Fruit fly (Drosophila melanogaster): ENCODE results near the gene Skel.
A peak's percentile ranks its signal among the peaks of the same experiment; 100 is the strongest.

Skel gene

DNA sequence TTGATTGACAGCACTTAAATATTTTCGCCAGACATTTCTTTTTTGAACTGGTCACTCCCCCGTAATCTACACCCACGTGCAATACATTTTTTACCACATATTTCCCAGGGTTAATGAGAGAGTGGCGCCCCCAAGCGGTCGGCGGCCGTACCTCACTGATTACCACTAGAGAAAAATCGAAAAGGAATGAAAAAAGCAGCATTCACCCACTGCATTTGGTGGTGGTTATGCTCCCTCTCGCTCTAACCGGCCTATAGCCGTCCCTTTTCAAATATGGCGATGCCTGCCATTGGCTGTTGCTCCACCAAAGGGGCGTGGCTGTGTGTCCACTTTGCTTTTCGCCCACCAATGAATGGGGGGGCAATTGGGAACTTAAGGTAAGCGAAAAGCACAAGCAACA, 21.8 kb upstream of the Skel start (continued):
- TF ChIP-seq CG8632 (GFP tag; optimal IDR thresholded peaks at IDR 0.05) (no peak), CG3032 (tag; optimal IDR thresholded peaks at IDR 0.05) (peak; percentile 63), salr (GFP tag; optimal IDR thresholded peaks at IDR 0.05) (peak; percentile 19 to 28), Met (GFP tag; optimal IDR thresholded peaks at IDR 0.05) (peak; percentile 52), CG8319 (GFP tag; optimal IDR thresholded peaks at IDR 0.05) (peak; percentile 23), CG6276 (GFP tag; optimal IDR thresholded peaks at IDR 0.05) (peak; percentile 41), CG10669 (GFP tag; optimal IDR thresholded peaks at IDR 0.05) (peak; percentile 54), Sox14 (GFP tag; optimal IDR thresholded peaks at IDR 0.05) (peak; percentile 40), CG34406 (GFP tag; optimal IDR thresholded peaks at IDR 0.05) (peak; percentile 34), achi (GFP tag; optimal IDR thresholded peaks at IDR 0.05) (no peak), CG6792 (GFP tag; optimal IDR thresholded peaks at IDR 0.05) (no peak), dsx (GFP tag; optimal IDR thresholded peaks at IDR 0.05; ENCODE audit: poor library complexity, severe bottlenecking) (peak; percentile 9), acj6 (GFP tag; optimal IDR thresholded peaks at IDR 0.05) (peak; percentile 33), CG6163 (GFP tag; IDR thresholded peaks at IDR 0.05) (peak; percentile 84), CG31627 (GFP tag; optimal IDR thresholded peaks at IDR 0.05) (no peak), fd59A (GFP tag; optimal IDR thresholded peaks at IDR 0.05) (peak; percentile 40), CG32006 (GFP tag; optimal IDR thresholded peaks at IDR 0.05) (peak; percentile 45)

- TF ChIP-seq topi (GFP tag; optimal IDR thresholded peaks at IDR 0.05) (no peak), eg (GFP tag; IDR thresholded peaks at IDR 0.05) (no peak), CG8319 (GFP tag; optimal IDR thresholded peaks at IDR 0.05) (no peak)
These were observed 18.8 kb upstream of the Skel start for dm6 chr3R:10667964-10668363.

- TF ChIP-seq salr (GFP tag; optimal IDR thresholded peaks at IDR 0.05) (no peak), CG8119 (GFP tag; IDR thresholded peaks at IDR 0.05) (no peak), Hr39 (GFP tag; optimal IDR thresholded peaks at IDR 0.05) (peak; percentile 36), Hr38 (GFP tag; optimal IDR thresholded peaks at IDR 0.05) (no peak), CG31627 (GFP tag; optimal IDR thresholded peaks at IDR 0.05) (peak; percentile 14), CG3919 (GFP tag; optimal IDR thresholded peaks at IDR 0.05) (no peak), CG10631 (GFP tag; optimal IDR thresholded peaks at IDR 0.05) (peak; percentile 3), eg (GFP tag; IDR thresholded peaks at IDR 0.05) (no peak), CG6808 (GFP tag; optimal IDR thresholded peaks at IDR 0.05) (no peak), Lpt (GFP tag; optimal IDR thresholded peaks at IDR 0.05) (no peak), CG8632 (GFP tag; optimal IDR thresholded peaks at IDR 0.05) (no peak), pdm3 (GFP tag; optimal IDR thresholded peaks at IDR 0.05) (no peak), fd59A (GFP tag; optimal IDR thresholded peaks at IDR 0.05) (no peak), Sox14 (GFP tag; optimal IDR thresholded peaks at IDR 0.05) (no peak), dsx (GFP tag; optimal IDR thresholded peaks at IDR 0.05; ENCODE audit: poor library complexity, severe bottlenecking) (peak; percentile 25), CG6792 (GFP tag; optimal IDR thresholded peaks at IDR 0.05) (no peak), Hr4 (GFP tag; optimal IDR thresholded peaks at IDR 0.05) (no peak), Eip75B (GFP tag; optimal IDR thresholded peaks at IDR 0.05) (peak; percentile 4), Smox (GFP tag; optimal IDR thresholded peaks at IDR 0.05) (peak; percentile 10), acj6 (GFP tag; optimal IDR thresholded peaks at IDR 0.05) (no peak), Eip93F (GFP tag; optimal IDR thresholded peaks at IDR 0.05) (no peak), CG6163 (GFP tag; IDR thresholded peaks at IDR 0.05) (no peak), fd85E (GFP tag; optimal IDR thresholded peaks at IDR 0.05) (no peak), CG6276 (GFP tag; optimal IDR thresholded peaks at IDR 0.05) (no peak), achi (GFP tag; optimal IDR thresholded peaks at IDR 0.05) (no peak), CG1621 (tag; optimal IDR thresholded peaks at IDR 0.05) (no peak), CG4318 (GFP tag; optimal IDR thresholded peaks at IDR 0.05) (no peak), vri (GFP tag; optimal IDR thresholded peaks at IDR 0.05) (no peak), CG32006 (GFP tag; optimal IDR thresholded peaks at IDR 0.05) (no peak), CG11902 (GFP tag; optimal IDR thresholded peaks at IDR 0.05) (no peak), Met (GFP tag; optimal IDR thresholded peaks at IDR 0.05) (peak; percentile 43), OdsH (GFP tag; optimal IDR thresholded peaks at IDR 0.05) (peak; percentile 11), fkh (GFP tag; optimal IDR thresholded peaks at IDR 0.05) (no peak), cyc (GFP tag; optimal IDR thresholded peaks at IDR 0.05) (peak; percentile 15), CG11294 (GFP tag; IDR thresholded peaks at IDR 0.05) (no peak), CG16779 (tag; optimal IDR thresholded peaks at IDR 0.05) (no peak), CG6854 (GFP tag; optimal IDR thresholded peaks at IDR 0.05) (no peak), CG8319 (GFP tag; optimal IDR thresholded peaks at IDR 0.05) (no peak), svp (GFP tag) (peak; percentile 80), Blimp-1 (GFP tag; optimal IDR thresholded peaks at IDR 0.05) (no peak), CG15336 (GFP tag; IDR thresholded peaks at IDR 0.05) (no peak), Eip78C (GFP tag) (peak; percentile 51), CG3032 (tag; optimal IDR thresholded peaks at IDR 0.05) (peak; percentile 0)
These were observed 16.8 kb upstream of the Skel start for dm6 chr3R:10669950-10670349.
